Fruit fly (Drosophila melanogaster): ENCODE measurements around the gene CG13907.

CG13907 gene

dm6 chr3L:857063-858015 lies 24.5 kb downstream of the CG13907 start, which contains the start of gene dpr20 (continued):
- TF ChIP-seq Blimp-1 (GFP tag; optimal IDR thresholded peaks at IDR 0.05), result no peak
- TF ChIP-seq CG4318 (GFP tag; optimal IDR thresholded peaks at IDR 0.05), result peak; percentile 61
- TF ChIP-seq OdsH (GFP tag; optimal IDR thresholded peaks at IDR 0.05), result peak; percentile 77
- TF ChIP-seq CG10631 (GFP tag; optimal IDR thresholded peaks at IDR 0.05), result peak; percentile 65
- TF ChIP-seq Eip78C (GFP tag), result peak; percentile 95
- peak; percentile 38 to 55 for TF ChIP-seq salr (GFP tag; optimal IDR thresholded peaks at IDR 0.05)
- peak; percentile 74 for TF ChIP-seq CG1621 (tag; optimal IDR thresholded peaks at IDR 0.05)
- TF ChIP-seq Gug (GFP tag; IDR thresholded peaks at IDR 0.05), result peak; percentile 86
- peak; percentile 84 for TF ChIP-seq Hr4 (GFP tag; optimal IDR thresholded peaks at IDR 0.05)
- TF ChIP-seq CG6276 (GFP tag; optimal IDR thresholded peaks at IDR 0.05), result peak; percentile 84

- TF ChIP-seq svp (GFP tag) (peak; percentile 3), Eip75B (GFP tag; optimal IDR thresholded peaks at IDR 0.05) (no peak), CG9139 (GFP tag; optimal IDR thresholded peaks at IDR 0.05) (no peak)
Measured at dm6 chr3L:852267-852666, 29.5 kb downstream of the CG13907 start.

dm6 chr3L:851061-851460 lies 30.8 kb downstream of the CG13907 start, which contains the start of gene Dci:
Gene Dci (plus strand): TSS chr3L:851346.
- peak; percentile 51 for TF ChIP-seq Sox102F (GFP tag; optimal IDR thresholded peaks at IDR 0.05)
- peak in 1 of 2 experiments; percentile 33 for TF ChIP-seq salr (GFP tag; optimal IDR thresholded peaks at IDR 0.05)
- TF ChIP-seq CG6854 (GFP tag; optimal IDR thresholded peaks at IDR 0.05), result no peak
- TF ChIP-seq CG6163 (GFP tag; IDR thresholded peaks at IDR 0.05), result peak; percentile 87
- TF ChIP-seq Eip75B (GFP tag; optimal IDR thresholded peaks at IDR 0.05), result peak; percentile 58
- TF ChIP-seq topi (GFP tag; optimal IDR thresholded peaks at IDR 0.05), result peak; percentile 74
- TF ChIP-seq lz (GFP tag; optimal IDR thresholded peaks at IDR 0.05), result peak; percentile 70
- TF ChIP-seq Hr39 (GFP tag; optimal IDR thresholded peaks at IDR 0.05), result peak; percentile 79
- TF ChIP-seq Sox15 (GFP tag; optimal IDR thresholded peaks at IDR 0.05), result peak; percentile 59
- TF ChIP-seq CG31627 (GFP tag; optimal IDR thresholded peaks at IDR 0.05), result peak; percentile 80
- TF ChIP-seq CG6808 (GFP tag; optimal IDR thresholded peaks at IDR 0.05), result no peak
- TF ChIP-seq Blimp-1 (GFP tag; optimal IDR thresholded peaks at IDR 0.05), result no peak
- peak; percentile 77 for TF ChIP-seq esn (GFP tag; optimal IDR thresholded peaks at IDR 0.05)
- TF ChIP-seq CG16779 (tag; optimal IDR thresholded peaks at IDR 0.05), result no peak
- TF ChIP-seq ss (GFP tag; optimal IDR thresholded peaks at IDR 0.05), result no peak
- TF ChIP-seq CG10631 (GFP tag; optimal IDR thresholded peaks at IDR 0.05), result peak; percentile 72
- TF ChIP-seq CG7368 (GFP tag; optimal IDR thresholded peaks at IDR 0.05), result peak; percentile 16
- TF ChIP-seq CG3919 (GFP tag; optimal IDR thresholded peaks at IDR 0.05), result peak; percentile 60
- TF ChIP-seq CG11294 (GFP tag; IDR thresholded peaks at IDR 0.05), result peak; percentile 21; the same call in 1 of the 2 replicates
- peak; percentile 2 for TF ChIP-seq CG1621 (tag; optimal IDR thresholded peaks at IDR 0.05)
- TF ChIP-seq CG8319 (GFP tag; optimal IDR thresholded peaks at IDR 0.05), result peak; percentile 35
- no peak for TF ChIP-seq fkh (GFP tag; optimal IDR thresholded peaks at IDR 0.05)
- peak; percentile 62 for TF ChIP-seq CG32006 (GFP tag; optimal IDR thresholded peaks at IDR 0.05)
- peak; percentile 45 for TF ChIP-seq achi (GFP tag; optimal IDR thresholded peaks at IDR 0.05)
- TF ChIP-seq svp (GFP tag), result peak; percentile 95
- no peak for TF ChIP-seq Eip93F (GFP tag; optimal IDR thresholded peaks at IDR 0.05)
- peak; percentile 61 for TF ChIP-seq Smox (GFP tag; optimal IDR thresholded peaks at IDR 0.05)
- peak; percentile 57 for TF ChIP-seq CG15336 (GFP tag; IDR thresholded peaks at IDR 0.05)
- no peak for TF ChIP-seq Ets96B (tag; optimal IDR thresholded peaks at IDR 0.05)
- TF ChIP-seq Hr38 (GFP tag; optimal IDR thresholded peaks at IDR 0.05), result no peak
- peak; percentile 76 for TF ChIP-seq OdsH (GFP tag; optimal IDR thresholded peaks at IDR 0.05)
- TF ChIP-seq eg (GFP tag; IDR thresholded peaks at IDR 0.05), result peak; percentile 64
- peak; percentile 58 for TF ChIP-seq CG3032 (tag; optimal IDR thresholded peaks at IDR 0.05)
- TF ChIP-seq fd59A (GFP tag; optimal IDR thresholded peaks at IDR 0.05), result peak; percentile 4
- no peak for TF ChIP-seq Lpt (GFP tag; optimal IDR thresholded peaks at IDR 0.05)
- TF ChIP-seq CG6792 (GFP tag; optimal IDR thresholded peaks at IDR 0.05), result peak; percentile 48
- TF ChIP-seq CG11902 (GFP tag; optimal IDR thresholded peaks at IDR 0.05), result peak; percentile 13
- TF ChIP-seq CG8632 (GFP tag; optimal IDR thresholded peaks at IDR 0.05), result no peak
- no peak for TF ChIP-seq fd85E (GFP tag; optimal IDR thresholded peaks at IDR 0.05)
